Worm (Caenorhabditis elegans) whole organism, L1 larva: ENCODE data around the gene C25F9.12.

ENCODE experiments used
- C04F5.9 ChIP-seq: sonication (generic microtip); optimal IDR thresholded peaks from 2 replicates; lab custom pipeline; 2016; ENCODE audit warnings: missing genetic modification characterization, missing compliant biosample characterization
- C34B4.2 ChIP-seq: sonication (generic microtip); optimal IDR thresholded peaks from 2 replicates; lab custom pipeline; 2017; ENCODE audit warnings: mild to moderate bottlenecking, missing genetic modification characterization, missing compliant biosample characterization
- aha-1 ChIP-seq: fragments of 150-350 bp; optimal IDR thresholded peaks from 2 replicates; lab custom pipeline; 2014; ENCODE audit warnings: missing biosample characterization, missing genetic modification characterization
- ama-1 ChIP-seq: fragments of 150-350 bp; optimal IDR thresholded peaks from 2 replicates; lab custom pipeline; 2014
- blmp-1 ChIP-seq: fragments of 150-350 bp; optimal IDR thresholded peaks from 2 replicates; lab custom pipeline; 2014; ENCODE audit warnings: missing biosample characterization, missing genetic modification characterization
- ceh-63 ChIP-seq: fragments of 200-800 bp; sonication (Bioruptor generic); optimal IDR thresholded peaks from 2 replicates; lab custom pipeline; 2018; ENCODE audit warnings: mild to moderate bottlenecking, missing genetic modification characterization, missing compliant biosample characterization
- ceh-8 ChIP-seq: fragments of 200-800 bp; sonication (Bioruptor generic); optimal IDR thresholded peaks from 2 replicates; lab custom pipeline; 2018; ENCODE audit warnings: mild to moderate bottlenecking, missing genetic modification characterization, moderate library complexity, missing compliant biosample characterization
- ceh-90 ChIP-seq: sonication (generic microtip); optimal IDR thresholded peaks from 2 replicates; lab custom pipeline; 2016; ENCODE audit warnings: missing genetic modification characterization, missing compliant biosample characterization
- ces-1 ChIP-seq: fragments of 150-350 bp; optimal IDR thresholded peaks from 2 replicates; lab custom pipeline; 2014; ENCODE audit warnings: missing biosample characterization, missing genetic modification reagents, missing genetic modification characterization
- dpl-1 ChIP-seq, 3 experiments: fragments of 150-350 bp in 2 of 3; sonication (generic microtip) in 1 of 3; optimal IDR thresholded peaks; 2 replicates each; lab custom pipeline; 2014 to 2017; ENCODE audit warnings: missing biosample characterization in 3 of 3, missing genetic modification characterization in 3 of 3, missing genetic modification reagents in 3 of 3
- dsc-1 ChIP-seq: sonication (generic microtip); optimal IDR thresholded peaks from 2 replicates; lab custom pipeline; 2016; ENCODE audit warnings: mild to moderate bottlenecking, missing genetic modification characterization, missing compliant biosample characterization
- efl-1 ChIP-seq, 4 experiments: fragments of 150-350 bp; optimal IDR thresholded peaks in 3 of 4; peaks in 1 of 4; 1 replicate in 1 of 4; 2 replicates in 3 of 4; lab custom pipeline; 2014; ENCODE audit warnings: missing biosample characterization in 2 of 4, missing genetic modification characterization in 2 of 4, missing genetic modification reagents in 2 of 4
- efl-3 ChIP-seq: fragments of 200-800 bp; sonication (Bioruptor generic); optimal IDR thresholded peaks from 2 replicates; lab custom pipeline; 2018; ENCODE audit warnings: mild to moderate bottlenecking, missing genetic modification characterization, missing compliant biosample characterization
- egl-13 ChIP-seq: sonication (generic microtip); optimal IDR thresholded peaks from 2 replicates; lab custom pipeline; 2016; ENCODE audit warnings: missing genotype, missing genetic modification reagents, missing genetic modification characterization, missing compliant biosample characterization
- elt-2 ChIP-seq: sonication (generic microtip); optimal IDR thresholded peaks from 2 replicates; lab custom pipeline; 2016; ENCODE audit warnings: missing genetic modification characterization, mild to moderate bottlenecking, inconsistent platforms, missing compliant biosample characterization, missing genetic modification reagents
- elt-3 ChIP-seq, 6 experiments: fragments of 150-350 bp in 1 of 6; sonication (generic microtip); optimal IDR thresholded peaks; 2 replicates each; lab custom pipeline; 2017 to 2018; ENCODE audit warnings: missing biosample characterization in 6 of 6, missing genetic modification characterization in 6 of 6, inconsistent platforms in 1 of 6
- isw-1 ChIP-seq: fragments of 200-800 bp; sonication (Bioruptor generic); IDR thresholded peaks from 2 replicates; pipeline ENCODE4 v1.3.6; 2022; ENCODE audit warnings: missing genetic modification characterization, missing compliant biosample characterization
- lin-13 ChIP-seq: fragments of 150-350 bp; optimal IDR thresholded peaks from 2 replicates; lab custom pipeline; 2014; ENCODE audit warnings: missing biosample characterization, missing genetic modification reagents, missing genetic modification characterization
- lin-39 ChIP-seq: fragments of 150-350 bp; optimal IDR thresholded peaks from 2 replicates; lab custom pipeline; 2014; ENCODE audit warnings: missing biosample characterization, missing genetic modification reagents, missing genetic modification characterization
- lsy-2 ChIP-seq, 2 experiments: fragments of 150-350 bp; optimal IDR thresholded peaks; 2 replicates each; lab custom pipeline; 2014; ENCODE audit warnings: missing biosample characterization in 2 of 2, missing genetic modification characterization in 2 of 2
- mdl-1 ChIP-seq, 2 experiments: fragments of 150-350 bp; optimal IDR thresholded peaks; 2 replicates each; lab custom pipeline; 2014 to 2017; ENCODE audit warnings: missing biosample characterization in 2 of 2, missing genetic modification characterization in 2 of 2, inconsistent platforms in 1 of 2
- nhr-12 ChIP-seq: sonication (generic microtip); optimal IDR thresholded peaks from 2 replicates; lab custom pipeline; 2017; ENCODE audit warnings: missing biosample characterization, missing genetic modification characterization
- nhr-19 ChIP-seq: fragments of 200-800 bp; sonication (Bioruptor generic); conservative IDR thresholded peaks from 2 replicates; pipeline ENCODE4 v1.3.6; 2022; ENCODE audit warnings: missing genetic modification characterization, missing compliant biosample characterization
- nhr-237 ChIP-seq: fragments of 150-350 bp; optimal IDR thresholded peaks from 2 replicates; lab custom pipeline; 2014; ENCODE audit warnings: missing biosample characterization, missing genetic modification characterization
- nhr-71 ChIP-seq: sonication (generic microtip); optimal IDR thresholded peaks from 2 replicates; lab custom pipeline; 2016; ENCODE audit warnings: mild to moderate bottlenecking, missing genetic modification characterization, moderate library complexity, missing compliant biosample characterization
- pax-3 ChIP-seq: fragments of 200-800 bp; sonication (Bioruptor generic); optimal IDR thresholded peaks from 2 replicates; lab custom pipeline; 2018; ENCODE audit warnings: mild to moderate bottlenecking, missing genetic modification characterization, moderate library complexity, missing compliant biosample characterization
- rnt-1 ChIP-seq: sonication (generic microtip); optimal IDR thresholded peaks from 2 replicates; lab custom pipeline; 2016; ENCODE audit warnings: mild to moderate bottlenecking, missing genetic modification characterization, moderate library complexity, missing compliant biosample characterization
- skn-1 ChIP-seq: fragments of 150-350 bp; optimal IDR thresholded peaks from 2 replicates; lab custom pipeline; 2014; ENCODE audit warnings: missing biosample characterization, missing genetic modification characterization
- sptf-1 ChIP-seq: fragments of 150-350 bp; optimal IDR thresholded peaks from 2 replicates; lab custom pipeline; 2014; ENCODE audit warnings: missing biosample characterization, missing genetic modification characterization
- tlp-1 ChIP-seq: fragments of 150-350 bp; optimal IDR thresholded peaks from 2 replicates; lab custom pipeline; 2014; ENCODE audit warnings: missing biosample characterization, missing genetic modification characterization
- unc-130 ChIP-seq: fragments of 150-350 bp; optimal IDR thresholded peaks from 2 replicates; lab custom pipeline; 2017; ENCODE audit warnings: missing biosample characterization, missing genetic modification characterization, inconsistent platforms
- unc-30 ChIP-seq: sonication (generic microtip); optimal IDR thresholded peaks from 2 replicates; lab custom pipeline; 2017; ENCODE audit warnings: missing biosample characterization, missing genetic modification characterization
- xbp-1 ChIP-seq: sonication (generic microtip); optimal IDR thresholded peaks from 2 replicates; lab custom pipeline; 2016; ENCODE audit warnings: missing genetic modification characterization, missing compliant biosample characterization
- zag-1 ChIP-seq: fragments of 150-350 bp; optimal IDR thresholded peaks from 2 replicates; lab custom pipeline; 2014; ENCODE audit warnings: missing biosample characterization, missing genetic modification characterization
- ztf-11 ChIP-seq, 2 experiments: sonication (generic microtip); optimal IDR thresholded peaks; 2 replicates each; lab custom pipeline; 2016 to 2017; ENCODE audit warnings: missing genetic modification characterization in 2 of 2, missing biosample characterization in 1 of 2, missing compliant biosample characterization in 1 of 2
- ztf-4 ChIP-seq: fragments of 150-350 bp; optimal IDR thresholded peaks from 2 replicates; lab custom pipeline; 2014; ENCODE audit warnings: missing biosample characterization, missing genetic modification characterization

C25F9.12 gene

ce11 chrV:19371253-19371652 lies 31.5 kb downstream of the C25F9.12 start, which contains the start of gene Y43F8A.2:
Gene Y43F8A.2 (plus strand): TSS chrV:19371553.
- TF ChIP-seq tlp-1 (tag; lab: Kevin White, UChicago) (no peak), skn-1 (no peak), zag-1 (no peak)

DNA sequence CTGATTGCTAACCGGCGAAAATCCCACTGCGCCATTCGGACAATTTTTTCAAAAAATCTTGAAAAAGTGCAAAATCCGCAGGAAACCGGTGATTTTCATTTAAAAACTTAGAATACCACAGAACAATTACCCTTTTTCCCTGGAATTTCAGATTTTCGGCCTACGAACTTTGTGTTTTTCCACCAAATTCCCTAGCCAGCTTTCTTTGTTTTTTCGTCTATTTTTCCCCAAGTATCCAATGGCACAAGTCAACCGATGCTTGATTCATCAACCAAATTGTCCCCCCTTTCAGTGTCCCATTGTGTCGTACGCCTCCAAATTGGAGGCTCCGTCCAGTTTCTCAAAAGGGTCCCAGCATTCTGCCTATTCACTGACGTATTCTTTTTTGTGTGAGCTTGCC lies 32.6 kb downstream of the C25F9.12 start, which contains the start of gene Y43F8A.1:
Gene Y43F8A.1 (plus strand): TSS at position 301 of the 400 bp plus-strand sequence.
- TF ChIP-seq elt-3 (tag; optimal IDR thresholded peaks at IDR 0.05; lab: Kevin White, UChicago) (no peak), nhr-12 (no peak)
- TF ChIP-seq, all 84 proteins: peak for 0

DNA sequence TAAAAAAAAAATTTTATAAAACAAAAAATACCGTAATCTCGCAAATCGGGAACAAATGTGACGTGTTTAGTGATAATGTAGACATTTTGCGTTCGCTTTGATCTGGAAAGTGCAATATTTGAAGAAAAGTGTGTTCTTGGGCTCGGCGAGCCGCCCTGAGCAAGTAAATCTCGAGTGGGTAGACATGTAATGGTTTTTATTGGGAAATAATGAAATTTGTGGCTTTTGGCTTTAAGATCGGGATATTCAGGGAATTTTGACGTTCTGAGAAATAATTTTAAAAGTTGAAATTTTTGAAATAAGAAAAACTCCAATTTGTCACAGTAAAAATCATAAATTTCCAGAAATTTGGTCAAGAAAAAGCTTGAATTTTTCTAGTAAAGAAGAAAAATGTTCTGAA lies 40.2 kb downstream of the C25F9.12 start, which contains the start of gene C14B4.2:
Gene C14B4.2 (minus strand): TSS at position 101 of the 400 bp plus-strand sequence.
- TF ChIP-seq unc-30 (tag; lab: Kevin White, UChicago): no peak
- no peak for TF ChIP-seq lin-39
- no peak for TF ChIP-seq ama-1 (lab: Kevin White, UChicago)
- no peak for TF ChIP-seq dpl-1 (GFP tag; optimal IDR thresholded peaks at IDR 0.05; lab: Kevin White, UChicago)
- TF ChIP-seq efl-3: no peak
- TF ChIP-seq ztf-4 (tag; lab: Kevin White, UChicago): no peak
- TF ChIP-seq isw-1 (GFP tag; lab: Robert Waterston, UW): no peak
- TF ChIP-seq blmp-1 (tag; lab: Kevin White, UChicago): no peak
- no peak for TF ChIP-seq tlp-1 (tag; lab: Kevin White, UChicago)
- no peak for TF ChIP-seq ceh-90
- TF ChIP-seq pax-3 (tag; lab: Kevin White, UChicago): no peak
- no peak for TF ChIP-seq lin-13
- no peak for TF ChIP-seq nhr-237 (tag; lab: Kevin White, UChicago)
- no peak for TF ChIP-seq ceh-63

DNA sequence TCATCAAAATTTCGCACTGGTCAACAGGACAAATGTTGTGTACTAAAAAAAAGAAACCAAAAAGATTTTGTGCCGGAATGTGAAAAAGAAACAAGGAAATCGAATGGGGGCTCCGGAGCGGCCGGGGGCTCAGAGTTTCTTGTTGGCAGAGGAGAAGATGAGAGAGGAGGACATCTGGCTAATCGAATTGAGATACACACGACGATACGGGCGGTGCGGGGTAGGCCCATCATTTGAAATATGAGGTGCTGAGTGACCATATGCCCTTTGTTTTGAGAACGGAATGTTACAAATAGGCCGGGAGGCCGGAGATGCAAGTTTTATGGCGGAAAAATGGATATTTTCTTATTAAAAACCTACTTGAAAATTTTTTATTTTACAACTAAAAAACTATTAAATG lies 44.7 kb downstream of the C25F9.12 start:
- no peak for TF ChIP-seq nhr-12
- no peak for TF ChIP-seq efl-3
- no peak for TF ChIP-seq pax-3 (tag; lab: Kevin White, UChicago)
- TF ChIP-seq egl-13 (tag; lab: Kevin White, UChicago): no peak
- TF ChIP-seq nhr-19 (GFP tag; lab: Robert Waterston, UW): no peak
- no peak for TF ChIP-seq C04F5.9 (tag; lab: Kevin White, UChicago)
- no peak for TF ChIP-seq unc-130 (tag; lab: Kevin White, UChicago)
- TF ChIP-seq xbp-1 (tag; lab: Kevin White, UChicago): no peak
- TF ChIP-seq sptf-1 (tag; lab: Kevin White, UChicago): no peak
- no peak for TF ChIP-seq ztf-11 (tag; optimal IDR thresholded peaks at IDR 0.05; lab: Kevin White, UChicago)
- no peak for TF ChIP-seq mdl-1 (tag; optimal IDR thresholded peaks at IDR 0.05; lab: Kevin White, UChicago)
- TF ChIP-seq rnt-1 (tag; lab: Kevin White, UChicago): no peak
- no peak for TF ChIP-seq ceh-8 (GFP tag; lab: Kevin White, UChicago)

- no peak for TF ChIP-seq lsy-2 (tag; optimal IDR thresholded peaks at IDR 0.05; lab: Kevin White, UChicago)
- TF ChIP-seq efl-1 (optimal IDR thresholded peaks at IDR 0.05; lab: Kevin White, UChicago): no peak
- TF ChIP-seq efl-1 (GFP tag; optimal IDR thresholded peaks at IDR 0.05 in 1 of 2; lab: Kevin White, UChicago): no peak
- no peak for TF ChIP-seq ces-1 (GFP tag; lab: Kevin White, UChicago)
- no peak for TF ChIP-seq aha-1 (tag; lab: Kevin White, UChicago)
- TF ChIP-seq dsc-1 (tag; lab: Kevin White, UChicago): no peak
- TF ChIP-seq nhr-71 (tag; lab: Kevin White, UChicago): no peak
- no peak for TF ChIP-seq dpl-1 (GFP tag; optimal IDR thresholded peaks at IDR 0.05; lab: Kevin White, UChicago)
- no peak for TF ChIP-seq C34B4.2 (tag; lab: Kevin White, UChicago)
- TF ChIP-seq ceh-90: no peak
- TF ChIP-seq nhr-237 (tag; lab: Kevin White, UChicago): no peak
- no peak for TF ChIP-seq elt-2
These were observed 46.0 kb downstream of the C25F9.12 start for ce11 chrV:19356717-19357116.
